In the genomic region with DNA sequence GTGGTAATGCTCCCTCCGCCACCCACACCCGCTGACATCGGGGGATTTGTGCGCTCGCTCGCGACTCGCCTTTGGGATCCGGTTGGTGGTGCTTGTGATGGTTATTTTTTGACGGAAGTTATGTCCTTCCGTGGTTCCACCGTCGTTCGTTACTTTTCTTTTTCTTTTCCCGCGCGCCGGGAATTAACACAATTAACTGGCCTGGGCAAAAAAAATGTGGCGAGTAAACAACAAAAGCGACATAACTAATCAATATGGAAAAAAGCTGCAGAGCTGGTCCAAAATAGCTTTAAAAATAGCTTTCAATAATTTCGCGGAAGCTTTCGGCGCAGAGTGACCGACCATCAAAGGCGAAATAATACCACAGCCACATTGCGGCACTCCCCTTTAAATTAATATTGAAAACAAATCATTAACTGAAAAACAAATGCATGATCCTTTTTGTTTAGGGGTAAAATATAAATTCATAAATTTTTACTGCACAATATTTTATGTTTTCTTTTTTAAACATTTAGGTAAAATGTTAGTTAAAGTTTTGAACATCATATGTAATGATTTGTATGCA, we compare ENCODE assay signal across 1 fruit fly cellular context.
TF ChIP-seq lines count a peak whose summit lies in the region.

Gene CG14440, minus strand, starts transcription at position 320 of the 565 bp plus-strand sequence.

TF ChIP-seq in whole organism, embryonic, 481 proteins besides CTCF, POLR2A, EP300 and RAD21 (continued from another document):
- no peak for TF ChIP-seq aop (GFP tag; IDR thresholded peaks at IDR 0.05; lab: Robert Waterston, UW)
- no peak for TF ChIP-seq vnd (GFP tag; IDR thresholded peaks at IDR 0.05; lab: Robert Waterston, UW; ENCODE audit: partially characterized antibody)
- TF ChIP-seq caup (GFP tag; optimal IDR thresholded peaks at IDR 0.05; lab: Kevin White, UChicago; ENCODE audit: severe bottlenecking), result peak; percentile 28
- TF ChIP-seq CG2116 (GFP tag; optimal IDR thresholded peaks at IDR 0.05; lab: Kevin White, UChicago), result peak; percentile 24
- no peak for TF ChIP-seq Neu2 (GFP tag; optimal IDR thresholded peaks at IDR 0.05; lab: Kevin White, UChicago; ENCODE audit: borderline replicate concordance)
- TF ChIP-seq zen (tag; optimal IDR thresholded peaks at IDR 0.05; lab: Kevin White, UChicago), result no peak
- TF ChIP-seq CG14860 (GFP tag; IDR thresholded peaks at IDR 0.05; lab: Robert Waterston, UW; ENCODE audit: partially characterized antibody), result no peak
- TF ChIP-seq Sox102F (GFP tag; optimal IDR thresholded peaks at IDR 0.05; lab: Kevin White, UChicago), result no peak
- no peak for TF ChIP-seq CG12219 (GFP tag; optimal IDR thresholded peaks at IDR 0.05; lab: Kevin White, UChicago)
- TF ChIP-seq psq (GFP tag; optimal IDR thresholded peaks at IDR 0.05; lab: Kevin White, UChicago), result no peak
- no peak for TF ChIP-seq CG13123 (GFP tag; optimal IDR thresholded peaks at IDR 0.05; lab: Kevin White, UChicago)
- TF ChIP-seq sd (tag; optimal IDR thresholded peaks at IDR 0.05; lab: Kevin White, UChicago), result peak; percentile 37
- peak; percentile 8 for TF ChIP-seq CG1603 (tag; optimal IDR thresholded peaks at IDR 0.05; lab: Kevin White, UChicago)
